Worm (Caenorhabditis elegans): Measurements from ENCODE around the gene cdc-48.1.

The cdc-48.1 gene

ce11 chrII:10524374-10524773 is 38.8 kb downstream of the cdc-48.1 start, which contains the start of gene F59B10.6:
TSS of gene F59B10.6 (minus strand) at chrII:10524474.
- no peak for TF ChIP-seq pag-3 (tag; optimal IDR thresholded peaks at IDR 0.05; ENCODE audit: borderline replicate concordance)
- TF ChIP-seq pha-4 (tag; optimal IDR thresholded peaks at IDR 0.05) = no peak
- TF ChIP-seq sdc-2 (tag; optimal IDR thresholded peaks at IDR 0.05) = no peak
- no peak for TF ChIP-seq ztf-16 (tag; optimal IDR thresholded peaks at IDR 0.05)
- no peak for TF ChIP-seq hlh-15 (tag; optimal IDR thresholded peaks at IDR 0.05)
- no peak for TF ChIP-seq syd-9 (tag; optimal IDR thresholded peaks at IDR 0.05)
- TF ChIP-seq eyg-1 (tag; optimal IDR thresholded peaks at IDR 0.05) = no peak
- TF ChIP-seq unc-3 (GFP tag; conservative IDR thresholded peaks at IDR 0.05) = no peak
- no peak for TF ChIP-seq unc-3 (tag; optimal IDR thresholded peaks at IDR 0.05)
- TF ChIP-seq unc-55 (GFP tag; optimal IDR thresholded peaks at IDR 0.05) = no peak
- TF ChIP-seq ceh-14 (tag; optimal IDR thresholded peaks at IDR 0.05) = no peak
- no peak for TF ChIP-seq lin-11 (tag; optimal IDR thresholded peaks at IDR 0.05)
- no peak for TF ChIP-seq ceh-9 (tag; optimal IDR thresholded peaks at IDR 0.05)
- no peak for TF ChIP-seq pat-9 (tag; optimal IDR thresholded peaks at IDR 0.05)
- TF ChIP-seq tbx-2 (tag; optimal IDR thresholded peaks at IDR 0.05) = no peak
- TF ChIP-seq dve-1 (tag; optimal IDR thresholded peaks at IDR 0.05) = no peak
- no peak for TF ChIP-seq dmd-4 (tag; optimal IDR thresholded peaks at IDR 0.05; ENCODE audit: borderline replicate concordance)
- TF ChIP-seq ahr-1 (tag; optimal IDR thresholded peaks at IDR 0.05) = no peak
- no peak for TF ChIP-seq fax-1 (tag; optimal IDR thresholded peaks at IDR 0.05)
- no peak for TF ChIP-seq K09A11.1 (tag; optimal IDR thresholded peaks at IDR 0.05; ENCODE audit: insufficient read depth)

ce11 chrII:10523583-10523982 is 39.6 kb downstream of the cdc-48.1 start, which contains the start of gene F59B10.5:
TSS of gene F59B10.5 (minus strand) at chrII:10523683.
- TF ChIP-seq elt-4 (tag; optimal IDR thresholded peaks at IDR 0.05) (no peak), C08G9.2 (tag; optimal IDR thresholded peaks at IDR 0.05) (no peak), ceh-14 (tag; optimal IDR thresholded peaks at IDR 0.05) (no peak), dve-1 (tag; optimal IDR thresholded peaks at IDR 0.05) (no peak), fkh-10 (GFP tag; optimal IDR thresholded peaks at IDR 0.05) (no peak), nhr-11 (tag; optimal IDR thresholded peaks at IDR 0.05) (no peak), ceh-30 (tag; optimal IDR thresholded peaks at IDR 0.05) (no peak), syd-9 (tag; optimal IDR thresholded peaks at IDR 0.05) (no peak), lim-6 (tag; optimal IDR thresholded peaks at IDR 0.05) (no peak), ama-1 (optimal IDR thresholded peaks at IDR 0.05) (no peak)

ce11 chrII:10523031-10523430 is 40.2 kb downstream of the cdc-48.1 start:
- TF ChIP-seq zip-5 (tag; optimal IDR thresholded peaks at IDR 0.05) (no peak), tbx-7 (tag; optimal IDR thresholded peaks at IDR 0.05) (no peak), ceh-30 (tag; optimal IDR thresholded peaks at IDR 0.05) (no peak), lim-6 (tag; optimal IDR thresholded peaks at IDR 0.05) (no peak), dve-1 (tag; optimal IDR thresholded peaks at IDR 0.05) (no peak), unc-55 (GFP tag; optimal IDR thresholded peaks at IDR 0.05) (no peak)

ce11 chrII:10519863-10520262 is 43.3 kb downstream of the cdc-48.1 start:
- TF ChIP-seq gmeb-2 (tag; optimal IDR thresholded peaks at IDR 0.05) = no peak
- TF ChIP-seq hlh-6 (tag; optimal IDR thresholded peaks at IDR 0.05) = no peak
- TF ChIP-seq ceh-30 (tag; optimal IDR thresholded peaks at IDR 0.05) = no peak
- TF ChIP-seq lin-11 (tag; optimal IDR thresholded peaks at IDR 0.05) = no peak
- no peak for TF ChIP-seq C38D4.7 (GFP tag; optimal IDR thresholded peaks at IDR 0.05)
- TF ChIP-seq syd-9 (tag; optimal IDR thresholded peaks at IDR 0.05) = no peak
- TF ChIP-seq fkh-6 (tag; optimal IDR thresholded peaks at IDR 0.05) = no peak
- no peak for TF ChIP-seq ceh-48 (tag; optimal IDR thresholded peaks at IDR 0.05)
- TF ChIP-seq hlh-30 (tag; optimal IDR thresholded peaks at IDR 0.05; ENCODE audit: insufficient read depth) = no peak
- TF ChIP-seq ceh-9 (tag; optimal IDR thresholded peaks at IDR 0.05) = no peak
- no peak for TF ChIP-seq hlh-13 (GFP tag; optimal IDR thresholded peaks at IDR 0.05)
- TF ChIP-seq tbx-2 (tag; optimal IDR thresholded peaks at IDR 0.05) = no peak
- TF ChIP-seq ceh-18 (tag; optimal IDR thresholded peaks at IDR 0.05) = no peak
- no peak for TF ChIP-seq C08G9.2 (tag; optimal IDR thresholded peaks at IDR 0.05)
- no peak for TF ChIP-seq K02D7.2 (tag; optimal IDR thresholded peaks at IDR 0.05)
- TF ChIP-seq eyg-1 (tag; optimal IDR thresholded peaks at IDR 0.05) = no peak
- no peak for TF ChIP-seq unc-3 (GFP tag; conservative IDR thresholded peaks at IDR 0.05)
- TF ChIP-seq unc-3 (tag; optimal IDR thresholded peaks at IDR 0.05) = no peak
- no peak for TF ChIP-seq ceh-19 (GFP tag; optimal IDR thresholded peaks at IDR 0.05)
- TF ChIP-seq odd-2 (tag; optimal IDR thresholded peaks at IDR 0.05) = no peak
- TF ChIP-seq hlh-8 (tag; optimal IDR thresholded peaks at IDR 0.05) = no peak
